Fruit fly (Drosophila melanogaster) whole organism, prepupa: ENCODE measurements around the gene KLHL18.

Experiments used
- CG10631 ChIP-seq: fragments of 200-800 bp; sonication (Bioruptor generic); optimal IDR thresholded peaks from 2 replicates; lab custom pipeline; 2016; ENCODE audit warnings: missing biosample characterization, missing genetic modification characterization
- CG11294 ChIP-seq: fragments of 200-800 bp; sonication (Bioruptor generic); IDR thresholded peaks from 2 replicates; pipeline ENCODE4 v1.3.6; 2022; ENCODE audit warnings: missing biosample characterization, missing genetic modification characterization
- CG11762 ChIP-seq: fragments of 200-800 bp; sonication (Bioruptor generic); optimal IDR thresholded peaks from 3 replicates; lab custom pipeline; 2016; ENCODE audit warnings: missing biosample characterization, missing genetic modification characterization; ENCODE audit not compliant: insufficient read depth
- CG11902 ChIP-seq: fragments of 200-800 bp; sonication (Bioruptor generic); optimal IDR thresholded peaks from 3 replicates; lab custom pipeline; 2016; ENCODE audit warnings: missing biosample characterization, missing genetic modification characterization
- CG15336 ChIP-seq: fragments of 200-800 bp; sonication (Bioruptor generic); IDR thresholded peaks from 2 replicates; pipeline ENCODE4 v1.3.6; 2022; ENCODE audit warnings: missing biosample characterization, missing genetic modification characterization
- CG1621 ChIP-seq: fragments of 200-800 bp; sonication (Bioruptor generic); optimal IDR thresholded peaks from 3 replicates; lab custom pipeline; 2018; ENCODE audit warnings: missing biosample characterization, mild to moderate bottlenecking, missing genetic modification characterization
- CG3032 ChIP-seq: fragments of 200-800 bp; optimal IDR thresholded peaks from 2 replicates; lab custom pipeline; 2019; ENCODE audit warnings: missing biosample characterization, mild to moderate bottlenecking, missing genetic modification characterization, moderate library complexity
- CG31627 ChIP-seq: fragments of 200-800 bp; sonication (Bioruptor generic); optimal IDR thresholded peaks from 3 replicates; lab custom pipeline; 2016; ENCODE audit warnings: missing biosample characterization, missing genetic modification characterization
- CG32006 ChIP-seq: fragments of 200-800 bp; sonication (Bioruptor generic); optimal IDR thresholded peaks from 3 replicates; lab custom pipeline; 2017; ENCODE audit warnings: missing biosample characterization, mild to moderate bottlenecking, missing genetic modification characterization
- CG34406 ChIP-seq: fragments of 200-800 bp; sonication (Bioruptor generic); optimal IDR thresholded peaks from 3 replicates; lab custom pipeline; 2016; ENCODE audit warnings: missing biosample characterization, missing genetic modification characterization
- CG3919 ChIP-seq: fragments of 200-800 bp; sonication (Bioruptor generic); optimal IDR thresholded peaks from 3 replicates; lab custom pipeline; 2016; ENCODE audit warnings: missing biosample characterization, missing genetic modification characterization
- CG4318 ChIP-seq: fragments of 200-800 bp; sonication (Bioruptor generic); optimal IDR thresholded peaks from 3 replicates; lab custom pipeline; 2017; ENCODE audit warnings: missing biosample characterization, mild to moderate bottlenecking, missing genetic modification characterization
- CG6163 ChIP-seq: fragments of 200-800 bp; sonication (Bioruptor generic); IDR thresholded peaks from 3 replicates; pipeline ENCODE4 v1.3.6; 2022; ENCODE audit warnings: missing biosample characterization, missing genetic modification characterization
- CG6276 ChIP-seq: fragments of 200-800 bp; sonication (Bioruptor generic); optimal IDR thresholded peaks from 2 replicates; lab custom pipeline; 2017; ENCODE audit warnings: missing biosample characterization, mild to moderate bottlenecking, missing genetic modification characterization
- CG6808 ChIP-seq: fragments of 200-800 bp; sonication (Bioruptor generic); optimal IDR thresholded peaks from 3 replicates; lab custom pipeline; 2017; ENCODE audit warnings: missing biosample characterization, missing genetic modification characterization, mild to moderate bottlenecking, moderate library complexity, missing genetic modification reagents
- CG6854 ChIP-seq: fragments of 200-800 bp; sonication (Bioruptor generic); optimal IDR thresholded peaks from 2 replicates; lab custom pipeline; 2017; ENCODE audit warnings: missing biosample characterization, mild to moderate bottlenecking, missing genetic modification characterization
- CG7368 ChIP-seq: fragments of 200-800 bp; sonication (Bioruptor generic); optimal IDR thresholded peaks from 3 replicates; lab custom pipeline; 2016; ENCODE audit warnings: missing biosample characterization, missing genetic modification characterization
- CG8319 ChIP-seq: fragments of 200-800 bp; sonication (Bioruptor generic); optimal IDR thresholded peaks from 3 replicates; lab custom pipeline; 2016; ENCODE audit warnings: missing biosample characterization, missing genetic modification characterization
- CG8632 ChIP-seq: fragments of 200-800 bp; sonication (Bioruptor generic); optimal IDR thresholded peaks from 3 replicates; lab custom pipeline; 2016; ENCODE audit warnings: missing biosample characterization, missing genetic modification characterization
- CG9139 ChIP-seq: fragments of 200-800 bp; sonication (Bioruptor generic); optimal IDR thresholded peaks from 3 replicates; lab custom pipeline; 2017; ENCODE audit warnings: missing biosample characterization, mild to moderate bottlenecking, missing genetic modification characterization
- Eip78C ChIP-seq: fragments of 200-800 bp; sonication (Bioruptor generic); peaks from one replicate; lab custom pipeline; 2016; ENCODE audit warnings: missing biosample characterization, missing genetic modification characterization
- Eip93F ChIP-seq: fragments of 200-800 bp; sonication (Bioruptor generic); optimal IDR thresholded peaks from 2 replicates; lab custom pipeline; 2016; ENCODE audit warnings: missing biosample characterization, mild to moderate bottlenecking, missing genetic modification characterization
- Ets21C ChIP-seq: fragments of 200-800 bp; sonication (Bioruptor generic); optimal IDR thresholded peaks from 3 replicates; lab custom pipeline; 2016; ENCODE audit warnings: missing biosample characterization, missing genetic modification characterization
- Ets96B ChIP-seq: fragments of 200-800 bp; optimal IDR thresholded peaks from 2 replicates; lab custom pipeline; 2019; ENCODE audit warnings: missing biosample characterization, mild to moderate bottlenecking, missing genetic modification characterization, moderate library complexity
- Gug ChIP-seq: fragments of 200-800 bp; sonication (Bioruptor generic); IDR thresholded peaks from 2 replicates; pipeline ENCODE4 v1.3.6; 2022; ENCODE audit warnings: missing biosample characterization, missing genetic modification characterization
- Hr38 ChIP-seq: sonication (Bioruptor generic); optimal IDR thresholded peaks from 2 replicates; lab custom pipeline; 2016; ENCODE audit warnings: missing biosample characterization, missing genetic modification characterization
- Hr39 ChIP-seq: fragments of 200-800 bp; sonication (Bioruptor generic); optimal IDR thresholded peaks from 2 replicates; lab custom pipeline; 2016; ENCODE audit warnings: missing biosample characterization, missing genetic modification characterization
- Hr4 ChIP-seq: fragments of 200-800 bp; sonication (Bioruptor generic); optimal IDR thresholded peaks from 3 replicates; lab custom pipeline; 2016; ENCODE audit warnings: missing biosample characterization, missing genetic modification characterization
- OdsH ChIP-seq: fragments of 200-800 bp; sonication (Bioruptor generic); optimal IDR thresholded peaks from 3 replicates; lab custom pipeline; 2016; ENCODE audit warnings: missing biosample characterization, missing genetic modification characterization
- Smox ChIP-seq: fragments of 200-800 bp; sonication (Bioruptor generic); optimal IDR thresholded peaks from 3 replicates; lab custom pipeline; 2016; ENCODE audit warnings: missing biosample characterization, missing genetic modification characterization
- Sox102F ChIP-seq: fragments of 200-800 bp; sonication (Bioruptor generic); optimal IDR thresholded peaks from 2 replicates; lab custom pipeline; 2016; ENCODE audit warnings: missing biosample characterization, mild to moderate bottlenecking, missing genetic modification characterization
- Sox14 ChIP-seq: fragments of 200-800 bp; sonication (Bioruptor generic); optimal IDR thresholded peaks from 3 replicates; lab custom pipeline; 2016; ENCODE audit warnings: missing biosample characterization, missing genetic modification characterization
- acj6 ChIP-seq: fragments of 200-800 bp; sonication (Bioruptor generic); optimal IDR thresholded peaks from 3 replicates; lab custom pipeline; 2016; ENCODE audit warnings: missing biosample characterization, missing genetic modification characterization
- dac ChIP-seq: fragments of 200-800 bp; sonication (Bioruptor generic); optimal IDR thresholded peaks from 2 replicates; lab custom pipeline; 2017; ENCODE audit warnings: missing biosample characterization, mild to moderate bottlenecking, missing genetic modification characterization
- dsx ChIP-seq: fragments of 200-800 bp; optimal IDR thresholded peaks from 3 replicates; lab custom pipeline; 2019; ENCODE audit warnings: missing biosample characterization, mild to moderate bottlenecking, missing genetic modification characterization, moderate library complexity; ENCODE audit not compliant: poor library complexity, severe bottlenecking
- esn ChIP-seq: fragments of 200-800 bp; sonication (Bioruptor generic); optimal IDR thresholded peaks from 2 replicates; lab custom pipeline; 2016; ENCODE audit warnings: missing biosample characterization, mild to moderate bottlenecking, missing genetic modification characterization, moderate library complexity
- fd85E ChIP-seq: fragments of 200-800 bp; sonication (Bioruptor generic); optimal IDR thresholded peaks from 3 replicates; lab custom pipeline; 2016; ENCODE audit warnings: missing biosample characterization, missing genetic modification characterization
- fkh ChIP-seq: fragments of 200-800 bp; sonication (Bioruptor generic); optimal IDR thresholded peaks from 3 replicates; lab custom pipeline; 2017; ENCODE audit warnings: missing biosample characterization, mild to moderate bottlenecking, missing genetic modification characterization, moderate library complexity
- lz ChIP-seq: fragments of 200-800 bp; sonication (Bioruptor generic); optimal IDR thresholded peaks from 3 replicates; lab custom pipeline; 2016; ENCODE audit warnings: missing biosample characterization, missing genetic modification characterization
- pdm3 ChIP-seq: fragments of 200-800 bp; sonication (Bioruptor generic); optimal IDR thresholded peaks from 3 replicates; lab custom pipeline; 2016; ENCODE audit warnings: missing biosample characterization, missing genetic modification characterization
- salr ChIP-seq, 2 experiments: fragments of 200-800 bp; sonication (Bioruptor generic); optimal IDR thresholded peaks; 3 replicates each; lab custom pipeline; 2016 to 2018; ENCODE audit warnings: missing biosample characterization in 2 of 2, missing genetic modification characterization in 2 of 2, mild to moderate bottlenecking in 1 of 2
- svp ChIP-seq: fragments of 200-800 bp; sonication (Bioruptor generic); peaks from one replicate; lab custom pipeline; 2016; ENCODE audit warnings: missing biosample characterization, missing genetic modification characterization
- topi ChIP-seq: fragments of 200-800 bp; sonication (Bioruptor generic); optimal IDR thresholded peaks from 3 replicates; lab custom pipeline; 2016; ENCODE audit warnings: missing biosample characterization, missing genetic modification characterization
- vri ChIP-seq: fragments of 200-800 bp; sonication (Bioruptor generic); optimal IDR thresholded peaks from 3 replicates; lab custom pipeline; 2016; ENCODE audit warnings: missing biosample characterization, mild to moderate bottlenecking, missing genetic modification characterization

Gene KLHL18

DNA sequence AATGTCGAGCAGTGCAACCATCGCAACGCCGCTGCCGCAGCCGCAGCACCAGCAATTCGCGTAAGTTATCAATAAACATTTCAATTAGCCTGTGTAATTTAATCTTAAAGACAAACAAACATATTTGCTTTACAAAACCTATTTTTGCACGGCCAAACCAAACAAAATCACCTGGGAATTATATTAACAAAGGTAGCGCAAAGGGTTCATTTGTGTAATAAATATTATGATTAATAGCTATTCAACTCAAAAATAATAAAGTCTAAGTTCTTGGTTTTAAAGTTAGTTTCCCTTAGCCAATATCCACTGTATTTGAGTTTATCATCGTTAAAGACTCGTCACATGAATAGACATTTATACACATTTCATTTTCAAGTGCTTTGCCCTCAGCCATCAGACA lies 41.0 kb downstream of the KLHL18 start (continued):
- TF ChIP-seq CG15336 (GFP tag; lab: Robert Waterston, UW): peak; percentile 77
- TF ChIP-seq CG11294 (GFP tag; lab: Robert Waterston, UW): no peak
- no peak for TF ChIP-seq Sox102F (GFP tag; lab: Kevin White, UChicago)
- TF ChIP-seq lz (GFP tag; lab: Kevin White, UChicago): no peak
- TF ChIP-seq CG8319 (GFP tag; lab: Kevin White, UChicago): no peak
- TF ChIP-seq CG6854 (GFP tag; lab: Kevin White, UChicago): no peak
- no peak for TF ChIP-seq CG31627

DNA sequence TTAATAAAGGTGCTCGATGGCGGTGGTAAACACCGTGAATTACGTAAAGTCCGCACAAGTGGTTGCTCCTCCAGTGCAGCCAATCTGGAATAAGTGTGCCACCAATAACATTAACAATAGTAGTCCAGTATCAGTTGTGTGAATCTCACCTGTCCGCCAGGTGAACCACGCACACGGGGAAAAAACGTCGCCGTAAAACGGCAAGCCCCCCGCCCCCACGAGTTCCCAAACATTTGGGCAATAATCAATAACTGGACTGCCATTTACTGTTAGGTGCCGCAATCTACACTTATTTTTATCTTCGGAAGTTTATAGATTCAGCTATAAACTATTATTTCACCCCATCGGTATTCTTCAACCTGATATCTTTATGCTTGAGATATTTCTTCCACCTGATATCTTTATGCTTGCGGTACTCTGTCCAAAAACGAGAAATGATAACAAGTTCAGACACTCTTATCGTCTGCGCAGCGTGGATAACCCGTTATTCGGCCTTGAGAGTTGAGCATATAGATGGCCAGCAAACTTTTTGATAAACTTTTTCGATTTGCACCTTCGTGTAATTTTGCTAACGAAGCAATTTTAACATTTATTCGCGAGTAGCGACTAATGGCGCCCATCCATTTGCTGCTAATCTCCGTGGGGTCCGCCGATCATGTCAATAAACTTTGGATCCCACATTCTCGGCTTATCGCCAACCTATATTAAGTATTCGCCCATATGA lies 42.0 kb downstream of the KLHL18 start:
- peak; percentile 86 for TF ChIP-seq svp (GFP tag; lab: Kevin White, UChicago)
- no peak for TF ChIP-seq CG4318 (GFP tag; lab: Kevin White, UChicago)
- TF ChIP-seq Eip78C (GFP tag; lab: Kevin White, UChicago): peak; percentile 68
- peak; percentile 38 for TF ChIP-seq fkh
- no peak for TF ChIP-seq salr (GFP tag; optimal IDR thresholded peaks at IDR 0.05; lab: Kevin White, UChicago)
- no peak for TF ChIP-seq dac (GFP tag; lab: Kevin White, UChicago)
- peak; percentile 46 for TF ChIP-seq vri (GFP tag; lab: Kevin White, UChicago)

DNA sequence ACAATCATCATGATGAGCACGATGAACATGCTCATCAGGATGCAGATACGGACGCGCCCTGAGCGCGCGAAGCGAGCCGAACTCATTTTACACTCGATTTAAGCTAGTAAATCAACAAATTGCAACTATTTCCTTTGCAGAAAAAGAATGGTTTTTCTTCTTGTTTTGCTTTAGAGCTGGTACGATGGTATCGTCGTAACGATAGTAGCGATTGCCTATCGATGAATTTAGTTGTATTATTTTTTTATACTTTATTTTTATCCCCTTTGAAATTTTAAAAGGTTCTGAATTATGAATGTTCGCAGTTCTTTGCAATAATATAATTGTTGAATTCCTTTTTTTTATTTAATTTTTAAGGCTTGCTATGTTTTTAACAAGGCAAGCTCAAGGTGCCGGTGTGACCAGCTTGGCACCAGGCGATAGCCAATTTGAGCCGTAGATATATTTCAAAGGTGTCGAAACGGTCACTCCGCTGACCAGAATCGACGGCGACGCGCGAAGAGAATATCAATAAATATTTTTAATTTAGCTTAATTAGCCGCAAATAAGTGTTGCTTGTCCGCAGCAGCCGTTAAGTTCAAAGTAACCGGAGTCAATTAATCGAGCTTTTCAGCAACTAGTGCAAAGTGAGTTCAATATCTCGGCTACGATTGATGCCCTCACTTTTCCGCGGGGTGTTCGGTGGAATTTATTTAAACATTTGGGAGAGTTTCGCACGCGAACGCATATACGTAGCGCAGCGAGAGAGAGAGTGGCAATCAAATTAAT lies 42.8 kb downstream of the KLHL18 start, which contains the start of the genes CG12213 and GC1:
Gene CG12213 (minus strand): TSS at position 430 of the 768 bp plus-strand sequence.
Gene GC1 (plus strand): TSS at position 447 of the 768 bp plus-strand sequence.
- TF ChIP-seq CG11902 (GFP tag; lab: Kevin White, UChicago) (no peak), OdsH (peak; percentile 24), Smox (GFP tag; lab: Kevin White, UChicago) (no peak), Sox14 (GFP tag; lab: Kevin White, UChicago) (peak; percentile 27), Hr4 (GFP tag; lab: Kevin White, UChicago) (peak; percentile 20), CG4318 (GFP tag; lab: Kevin White, UChicago) (no peak), Hr39 (GFP tag; lab: Kevin White, UChicago) (peak; percentile 24), CG11762 (GFP tag; lab: Kevin White, UChicago) (no peak), CG32006 (GFP tag; lab: Kevin White, UChicago) (peak; percentile 30), CG8319 (GFP tag; lab: Kevin White, UChicago) (no peak), Ets21C (GFP tag; lab: Kevin White, UChicago) (peak; percentile 14), CG31627 (peak; percentile 16), fkh (no peak), CG6163 (no peak), topi (no peak), Hr38 (GFP tag; lab: Kevin White, UChicago) (no peak), CG34406 (GFP tag; lab: Kevin White, UChicago) (no peak), Gug (GFP tag; lab: Robert Waterston, UW) (no peak), vri (GFP tag; lab: Kevin White, UChicago) (peak; percentile 33), pdm3 (GFP tag; lab: Kevin White, UChicago) (no peak), Ets96B (tag; lab: Kevin White, UChicago) (peak; percentile 32), CG7368 (no peak), lz (GFP tag; lab: Kevin White, UChicago) (peak; percentile 24), esn (GFP tag; lab: Kevin White, UChicago) (peak; percentile 31), CG8632 (GFP tag; lab: Kevin White, UChicago) (no peak), CG11294 (GFP tag; lab: Robert Waterston, UW) (no peak), CG6854 (GFP tag; lab: Kevin White, UChicago) (peak; percentile 2), CG10631 (GFP tag; lab: Kevin White, UChicago) (peak; percentile 29), Eip93F (GFP tag; lab: Kevin White, UChicago) (peak; percentile 56), acj6 (GFP tag; lab: Kevin White, UChicago) (no peak), CG3919 (GFP tag; lab: Kevin White, UChicago) (peak; percentile 33), CG6276 (GFP tag; lab: Kevin White, UChicago) (no peak), Eip78C (GFP tag; lab: Kevin White, UChicago) (peak; percentile 36), CG9139 (GFP tag; lab: Kevin White, UChicago) (no peak), CG3032 (tag; lab: Kevin White, UChicago) (peak; percentile 57), salr (GFP tag; optimal IDR thresholded peaks at IDR 0.05; lab: Kevin White, UChicago) (no peak), dsx (GFP tag; lab: Kevin White, UChicago) (peak; percentile 41), fd85E (GFP tag; lab: Kevin White, UChicago) (no peak), CG6808 (GFP tag; lab: Kevin White, UChicago) (peak; percentile 9), CG1621 (no peak)
